Worm (Caenorhabditis elegans): Measurements from ENCODE around the gene sars-2.
"Not testable (repeated sequence)": the region's sequence is repeated elsewhere in the genome, so short reads cannot be mapped to it uniquely, and the experiment has no call there.

DNA sequence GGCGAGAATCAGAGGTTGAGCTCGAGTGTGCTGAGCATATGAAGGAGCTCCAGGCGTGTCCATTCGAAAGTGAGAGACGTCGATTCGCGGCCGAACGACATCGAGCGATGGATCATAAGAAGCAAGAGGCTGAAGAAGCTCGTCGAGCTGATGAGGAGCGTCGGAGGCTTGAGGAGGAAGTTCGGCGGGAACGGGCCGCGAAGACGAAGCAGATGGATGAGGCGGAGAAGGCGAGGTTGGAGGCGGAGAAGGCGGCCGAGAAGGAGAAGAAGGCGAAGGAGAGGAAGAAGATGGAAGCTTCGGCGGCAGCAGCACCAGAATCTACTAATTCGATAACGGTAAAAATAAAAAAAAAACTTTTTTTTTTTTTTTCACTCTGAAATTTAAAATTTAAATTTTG is 44.3 kb upstream of the sars-2 start:
- not testable (repeated sequence) for TF ChIP-seq ets-4 (GFP tag; optimal IDR thresholded peaks at IDR 0.05); lin-54 (GFP tag; optimal IDR thresholded peaks at IDR 0.05); sea-2 (GFP tag; IDR thresholded peaks at IDR 0.05); rpc-1 (optimal IDR thresholded peaks at IDR 0.05); rpc-1 (tag; optimal IDR thresholded peaks at IDR 0.05); D2030.7 (GFP tag; IDR thresholded peaks at IDR 0.05); nfya-2 (GFP tag; IDR thresholded peaks at IDR 0.05); B0019.2 (GFP tag; conservative IDR thresholded peaks at IDR 0.05); let-526 (GFP tag; IDR thresholded peaks at IDR 0.05); tbx-9 (tag; optimal IDR thresholded peaks at IDR 0.05; ENCODE audit: borderline replicate concordance); Y95B8A.8 (GFP tag; IDR thresholded peaks at IDR 0.05); hlh-26 (GFP tag; conservative IDR thresholded peaks at IDR 0.05); F33H1.4 (GFP tag; IDR thresholded peaks at IDR 0.05); ama-1 (optimal IDR thresholded peaks at IDR 0.05); ama-1 (GFP tag; optimal IDR thresholded peaks at IDR 0.05)

All from whole organism, young adult.